Worm (Caenorhabditis elegans) whole organism, L2 larva: ENCODE data around the gene haly-1.

Source experiments
- R02D3.7 ChIP-seq: fragments of 150-350 bp; optimal IDR thresholded peaks from 2 replicates; lab custom pipeline; 2014; ENCODE audit warnings: missing biosample characterization, missing genetic modification characterization
- alr-1 ChIP-seq: fragments of 150-350 bp; optimal IDR thresholded peaks from 2 replicates; lab custom pipeline; 2014; ENCODE audit warnings: missing biosample characterization, missing genetic modification characterization
- aly-2 ChIP-seq: fragments of 150-350 bp; optimal IDR thresholded peaks from 2 replicates; lab custom pipeline; 2014; ENCODE audit warnings: missing biosample characterization, missing genetic modification characterization
- ama-1 ChIP-seq: fragments of 150-350 bp; optimal IDR thresholded peaks from 2 replicates; lab custom pipeline; 2018; ENCODE audit warnings: inconsistent platforms
- ceh-16 ChIP-seq: fragments of 150-350 bp; optimal IDR thresholded peaks from 2 replicates; lab custom pipeline; 2014; ENCODE audit warnings: missing biosample characterization, missing genetic modification characterization
- ceh-82 ChIP-seq: fragments of 150-350 bp; optimal IDR thresholded peaks from 2 replicates; lab custom pipeline; 2014; ENCODE audit warnings: missing biosample characterization, missing genetic modification characterization
- gmeb-1 ChIP-seq: fragments of 150-350 bp; optimal IDR thresholded peaks from 2 replicates; lab custom pipeline; 2014; ENCODE audit warnings: missing biosample characterization, missing genetic modification characterization
- lsy-2 ChIP-seq, 2 experiments: fragments of 150-350 bp in 1 of 2; sonication (generic microtip) in 1 of 2; optimal IDR thresholded peaks; 2 replicates each; lab custom pipeline; 2014 to 2017; ENCODE audit warnings: missing biosample characterization in 2 of 2, missing genetic modification characterization in 2 of 2
- mab-5 ChIP-seq: fragments of 150-350 bp; optimal IDR thresholded peaks from 2 replicates; lab custom pipeline; 2014; ENCODE audit warnings: missing biosample characterization, missing genetic modification characterization
- nhr-11 ChIP-seq: fragments of 150-350 bp; optimal IDR thresholded peaks from 2 replicates; lab custom pipeline; 2014; ENCODE audit warnings: missing biosample characterization, missing genetic modification characterization
- nhr-237 ChIP-seq: fragments of 150-350 bp; optimal IDR thresholded peaks from 2 replicates; lab custom pipeline; 2014; ENCODE audit warnings: missing biosample characterization, missing genetic modification characterization
- sma-3 ChIP-seq: sonication (generic microtip); optimal IDR thresholded peaks from 2 replicates; lab custom pipeline; 2016; ENCODE audit warnings: missing genetic modification reagents, missing genetic modification characterization, missing compliant biosample characterization
- unc-62 ChIP-seq: fragments of 150-350 bp; optimal IDR thresholded peaks from 2 replicates; lab custom pipeline; 2014; ENCODE audit warnings: missing biosample characterization, missing genetic modification reagents, missing genetic modification characterization
- zag-1 ChIP-seq: fragments of 150-350 bp; optimal IDR thresholded peaks from 2 replicates; lab custom pipeline; 2014; ENCODE audit warnings: missing biosample characterization, missing genetic modification characterization

- no peak for TF ChIP-seq R02D3.7 (tag; lab: Kevin White, UChicago)
- no peak for TF ChIP-seq gmeb-1 (tag; lab: Kevin White, UChicago)
- no peak for TF ChIP-seq mab-5 (tag; lab: Kevin White, UChicago)
- TF ChIP-seq nhr-11 (tag; lab: Kevin White, UChicago), result no peak
- TF ChIP-seq unc-62 (GFP tag; lab: Kevin White, UChicago), result no peak
- no peak for TF ChIP-seq lsy-2 (tag; optimal IDR thresholded peaks at IDR 0.05; lab: Kevin White, UChicago)
- TF ChIP-seq nhr-237 (tag; lab: Kevin White, UChicago), result no peak
- TF ChIP-seq ceh-82 (tag; lab: Kevin White, UChicago), result no peak
- no peak for TF ChIP-seq aly-2
- no peak for TF ChIP-seq ama-1 (lab: Kevin White, UChicago)
- no peak for TF ChIP-seq ceh-16 (tag; lab: Kevin White, UChicago)
- TF ChIP-seq sma-3 (GFP tag; lab: Kevin White, UChicago), result no peak
- no peak for TF ChIP-seq zag-1 (tag; lab: Kevin White, UChicago)
- no peak for TF ChIP-seq alr-1 (tag; lab: Kevin White, UChicago)
These were observed 37.2 kb downstream of the haly-1 start, which contains the start of gene pgp-5 for ce11 chrX:10859211-10859610.
